Fruit fly (Drosophila melanogaster): Measurements from ENCODE around the gene CG15046.

DNA sequence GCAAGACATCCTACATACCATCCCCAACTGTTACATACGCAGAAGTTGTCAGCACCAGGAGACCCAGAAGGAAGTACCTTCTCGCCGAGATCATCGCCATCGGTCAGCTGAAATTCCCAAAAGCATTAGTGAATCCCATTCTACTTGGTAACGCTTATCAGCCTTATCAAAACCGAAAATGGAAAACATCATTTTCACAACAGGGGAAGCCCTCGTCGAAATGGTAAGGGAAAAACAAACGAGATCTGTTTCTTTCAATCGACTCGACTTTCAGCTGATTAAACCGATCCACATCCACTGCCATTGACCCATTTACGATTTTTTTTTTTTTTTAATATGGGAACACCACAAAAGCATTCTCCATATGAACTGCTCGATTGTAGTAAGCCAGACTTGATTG lies 6.9 kb downstream of the CG15046 start:
- TF ChIP-seq CG9705 (GFP tag; optimal IDR thresholded peaks at IDR 0.05) (no peak), Rel (GFP tag; optimal IDR thresholded peaks at IDR 0.05) (no peak), Rel (tag; optimal IDR thresholded peaks at IDR 0.05) (peak; percentile 92), rgr (GFP tag; optimal IDR thresholded peaks at IDR 0.05) (no peak), GATAd (GFP tag; optimal IDR thresholded peaks at IDR 0.05) (no peak), Abd-B (GFP tag; optimal IDR thresholded peaks at IDR 0.05) (no peak), jim (GFP tag; optimal IDR thresholded peaks at IDR 0.05) (no peak), pan (optimal IDR thresholded peaks at IDR 0.05) (no peak), woc (GFP tag; optimal IDR thresholded peaks at IDR 0.05) (no peak), h (GFP tag; optimal IDR thresholded peaks at IDR 0.05) (no peak), Sp1 (GFP tag; optimal IDR thresholded peaks at IDR 0.05) (no peak), fru (GFP tag; optimal IDR thresholded peaks at IDR 0.05) (no peak), usp (GFP tag; optimal IDR thresholded peaks at IDR 0.05) (no peak), dl (GFP tag; optimal IDR thresholded peaks at IDR 0.05; ENCODE audit: insufficient read depth in 1 of 2, partially characterized antibody in 2 of 2) (no peak), Hnf4 (GFP tag; optimal IDR thresholded peaks at IDR 0.05) (no peak)

All from whole organism, wandering third instar larva.